Worm (Caenorhabditis elegans): ENCODE data around the gene F54A3.6.
A peak's percentile ranks its signal among the peaks of the same experiment; 100 is the strongest.

F54A3.6 gene

DNA sequence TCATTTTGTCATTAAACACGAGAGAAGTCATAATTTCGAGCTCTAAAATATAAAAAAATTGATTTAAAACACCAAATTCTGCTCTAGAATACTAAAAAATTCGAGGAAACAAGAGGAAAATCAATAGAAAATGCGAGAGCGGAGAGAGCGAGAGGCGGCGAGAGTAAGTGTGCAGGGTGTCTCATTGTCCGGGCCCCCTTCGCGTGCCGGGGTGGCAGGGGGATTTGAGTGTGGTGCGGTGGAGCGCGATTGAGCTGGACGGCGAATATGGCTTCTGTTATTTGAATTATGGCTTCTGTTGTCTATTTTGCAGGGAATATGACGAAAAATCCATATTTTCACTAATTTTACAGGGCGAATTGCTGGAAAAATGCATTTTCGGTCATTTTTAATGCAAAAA, 12.4 kb downstream of the F54A3.6 start, which contains the start of gene Y59C2A.3 (continued):
- no peak for TF ChIP-seq drap-1 (GFP tag; optimal IDR thresholded peaks at IDR 0.05)
- peak; percentile 25 for TF ChIP-seq ces-1 (GFP tag; optimal IDR thresholded peaks at IDR 0.05)
- TF ChIP-seq mab-5 (tag; optimal IDR thresholded peaks at IDR 0.05): no peak

- TF ChIP-seq nhr-2 (tag; optimal IDR thresholded peaks at IDR 0.05): no peak
- no peak for TF ChIP-seq elt-3 (tag; optimal IDR thresholded peaks at IDR 0.05)
- no peak for TF ChIP-seq lin-32 (GFP tag; optimal IDR thresholded peaks at IDR 0.05)
Measured at ce11 chrII:2216940-2217664, 15.2 kb downstream of the F54A3.6 start.

- TF ChIP-seq nhr-2 (tag; optimal IDR thresholded peaks at IDR 0.05): no peak
- no peak for TF ChIP-seq flh-1 (GFP tag; optimal IDR thresholded peaks at IDR 0.05)
- no peak for TF ChIP-seq lin-13 (tag; optimal IDR thresholded peaks at IDR 0.05)
- TF ChIP-seq unc-62 (GFP tag; optimal IDR thresholded peaks at IDR 0.05): no peak
- no peak for TF ChIP-seq ham-2 (GFP tag; optimal IDR thresholded peaks at IDR 0.05)
- no peak for TF ChIP-seq unc-120 (tag; optimal IDR thresholded peaks at IDR 0.05; ENCODE audit: poor library complexity, severe bottlenecking)
- TF ChIP-seq sptf-1 (tag; optimal IDR thresholded peaks at IDR 0.05): no peak
- TF ChIP-seq tbx-8 (GFP tag; optimal IDR thresholded peaks at IDR 0.05): no peak
- TF ChIP-seq nhr-12 (tag; optimal IDR thresholded peaks at IDR 0.05): no peak
- TF ChIP-seq elt-3 (tag; optimal IDR thresholded peaks at IDR 0.05): no peak
- no peak for TF ChIP-seq mep-1 (tag; optimal IDR thresholded peaks at IDR 0.05)
- no peak for TF ChIP-seq ceh-43 (GFP tag; optimal IDR thresholded peaks at IDR 0.05)
- no peak for TF ChIP-seq lsy-2 (tag; optimal IDR thresholded peaks at IDR 0.05)
Measured at ce11 chrII:2215512-2215911, 16.8 kb downstream of the F54A3.6 start.

ce11 chrII:2207812-2208211, 24.5 kb downstream of the F54A3.6 start, which contains the start of gene Y59C2A.1:
Gene Y59C2A.1 (plus strand): TSS chrII:2208112.
- TF ChIP-seq elt-1 (tag; optimal IDR thresholded peaks at IDR 0.05; ENCODE audit: borderline replicate concordance, insufficient read depth) (no peak), unc-39 (tag; optimal IDR thresholded peaks at IDR 0.05) (no peak), nhr-237 (tag; optimal IDR thresholded peaks at IDR 0.05) (no peak)

DNA sequence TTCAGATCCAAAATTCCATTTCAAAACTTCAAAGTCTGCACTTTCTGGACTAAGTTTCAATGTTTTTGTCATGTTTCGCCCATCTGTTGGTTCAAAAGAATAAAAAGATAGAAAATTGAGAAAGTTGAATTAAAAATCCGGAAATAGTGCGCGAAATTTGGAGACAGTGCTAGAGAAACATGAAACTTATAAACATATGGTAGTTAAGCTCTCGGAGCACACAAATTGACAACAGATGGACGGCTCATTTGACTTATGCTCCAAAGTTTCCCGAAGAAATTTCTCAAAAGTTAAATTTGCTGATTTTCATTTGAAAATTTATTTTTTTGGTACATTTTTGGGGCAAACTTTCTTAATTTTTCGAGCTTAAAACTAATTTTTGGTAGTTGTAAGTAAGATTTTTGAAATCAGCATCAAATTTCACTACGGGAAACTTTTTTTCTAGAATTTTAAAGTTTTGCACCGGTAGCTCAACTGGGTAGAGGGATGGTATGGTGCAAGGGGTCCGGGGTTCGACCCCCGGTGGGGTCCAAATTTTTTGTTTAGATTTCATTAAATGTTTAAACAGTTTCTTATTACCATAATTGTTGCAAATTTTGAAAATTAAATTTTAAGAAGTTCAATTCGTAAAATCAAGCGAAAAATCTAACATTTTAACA, 26.1 kb downstream of the F54A3.6 start:
- TF ChIP-seq cnd-1 (tag; optimal IDR thresholded peaks at IDR 0.05): no peak
- TF ChIP-seq flh-1 (GFP tag; optimal IDR thresholded peaks at IDR 0.05): no peak
- no peak for TF ChIP-seq snpc-4 (tag; optimal IDR thresholded peaks at IDR 0.05)

DNA sequence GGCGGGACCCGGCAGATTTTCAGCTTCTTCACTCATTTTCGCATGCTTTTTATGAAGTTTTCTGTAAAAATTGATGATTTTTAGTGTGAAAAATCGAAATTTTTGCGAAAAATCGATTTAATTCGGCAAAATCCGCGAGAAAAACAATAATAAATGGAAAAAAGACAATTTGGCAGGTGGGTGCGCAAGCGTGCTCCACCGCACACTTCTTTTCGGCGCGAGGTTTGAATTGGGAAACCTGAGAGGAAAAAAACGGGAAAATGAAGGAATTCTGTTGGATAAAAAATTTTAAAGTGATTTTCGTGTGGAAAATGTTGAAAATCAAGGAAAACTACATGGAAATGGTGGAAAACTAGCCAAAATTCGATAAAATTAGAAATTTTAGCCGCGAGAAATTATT, 28.2 kb downstream of the F54A3.6 start, which contains the start of gene Y59C2A.2:
TSS of gene Y59C2A.2 (minus strand) at position 61 of the 400 bp plus-strand sequence.
- TF ChIP-seq unc-39 (tag; optimal IDR thresholded peaks at IDR 0.05) (no peak), lsy-2 (tag; optimal IDR thresholded peaks at IDR 0.05) (peak; percentile 34), hlh-1 (tag; optimal IDR thresholded peaks at IDR 0.05) (peak; percentile 17), ceh-83 (GFP tag; optimal IDR thresholded peaks at IDR 0.05) (peak; percentile 14), unc-120 (tag; optimal IDR thresholded peaks at IDR 0.05; ENCODE audit: poor library complexity, severe bottlenecking) (no peak), lin-13 (tag; optimal IDR thresholded peaks at IDR 0.05) (peak; percentile 34), nhr-237 (tag; optimal IDR thresholded peaks at IDR 0.05) (peak; percentile 34), unc-62 (GFP tag; optimal IDR thresholded peaks at IDR 0.05) (no peak), cnd-1 (tag; optimal IDR thresholded peaks at IDR 0.05) (no peak), lin-32 (GFP tag; optimal IDR thresholded peaks at IDR 0.05) (no peak), sptf-1 (tag; optimal IDR thresholded peaks at IDR 0.05) (no peak), nhr-28 (tag; optimal IDR thresholded peaks at IDR 0.05) (no peak), mep-1 (tag; optimal IDR thresholded peaks at IDR 0.05) (peak; percentile 85), ham-2 (GFP tag; optimal IDR thresholded peaks at IDR 0.05) (no peak), nhr-2 (tag; optimal IDR thresholded peaks at IDR 0.05) (no peak)

DNA sequence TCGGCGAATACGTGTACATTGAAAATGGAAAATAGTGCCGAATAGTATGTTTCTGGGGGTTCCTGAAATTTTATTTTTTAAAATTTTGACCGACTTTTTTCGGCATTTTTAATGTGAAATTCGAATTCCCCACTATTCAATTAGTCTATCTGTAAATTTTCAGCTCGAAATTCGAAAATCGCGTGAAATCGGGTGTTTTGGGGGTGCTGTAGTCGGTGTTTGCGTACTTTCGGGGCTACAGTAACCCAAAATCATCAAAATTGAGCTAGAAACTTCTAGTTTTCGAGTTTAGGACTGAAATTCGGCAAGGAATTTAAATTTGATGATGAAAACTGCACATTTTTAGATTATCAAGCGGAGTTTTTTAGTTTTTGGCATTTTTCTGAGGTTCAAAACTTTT, 30.1 kb downstream of the F54A3.6 start:
- TF ChIP-seq lsy-2 (tag; optimal IDR thresholded peaks at IDR 0.05) (peak; percentile 1), ceh-83 (GFP tag; optimal IDR thresholded peaks at IDR 0.05) (no peak), cnd-1 (tag; optimal IDR thresholded peaks at IDR 0.05) (no peak)
